Worm (Caenorhabditis elegans) whole organism, young adult: ENCODE results near the gene ZK686.3.

Source experiments
- B0336.3 ChIP-seq: fragments of 200-800 bp; sonication (Bioruptor generic); IDR thresholded peaks from 2 replicates; pipeline ENCODE4 v1.3.6; 2022; ENCODE audit warnings: missing genetic modification characterization, missing compliant biosample characterization
- C17E4.6 ChIP-seq: fragments of 200-800 bp; sonication (Bioruptor generic); IDR thresholded peaks from 2 replicates; pipeline ENCODE4 v1.3.6; 2022; ENCODE audit warnings: missing genetic modification reagents, missing genetic modification characterization, missing compliant biosample characterization
- F10E7.11 ChIP-seq: sonication (generic microtip); optimal IDR thresholded peaks from 2 replicates; lab custom pipeline; 2017; ENCODE audit warnings: mild to moderate bottlenecking, missing genetic modification characterization, moderate library complexity, missing compliant biosample characterization
- K11D2.4 ChIP-seq: fragments of 200-800 bp; sonication (Bioruptor generic); IDR thresholded peaks from 2 replicates; pipeline ENCODE4 v1.3.6; 2022; ENCODE audit warnings: missing genetic modification reagents, missing genetic modification characterization, missing compliant biosample characterization
- K12H6.12 ChIP-seq: fragments of 200-800 bp; sonication (Bioruptor generic); optimal IDR thresholded peaks from 2 replicates; lab custom pipeline; 2018; ENCODE audit warnings: mild to moderate bottlenecking, missing genetic modification characterization, missing compliant biosample characterization
- Y79H2A.3 ChIP-seq: fragments of 200-800 bp; sonication (Bioruptor generic); conservative IDR thresholded peaks from 2 replicates; pipeline ENCODE4 v1.3.6; 2022; ENCODE audit warnings: missing genetic modification reagents, missing genetic modification characterization, missing compliant biosample characterization
- ZK185.1 ChIP-seq: sonication (generic microtip); optimal IDR thresholded peaks from 2 replicates; lab custom pipeline; 2016; ENCODE audit warnings: mild to moderate bottlenecking, missing genetic modification characterization, missing compliant biosample characterization; ENCODE audit not compliant: poor library complexity, severe bottlenecking
- atf-7 ChIP-seq: sonication (generic microtip); optimal IDR thresholded peaks from 2 replicates; lab custom pipeline; 2017; ENCODE audit warnings: mild to moderate bottlenecking, missing genetic modification characterization, missing compliant biosample characterization
- athp-1 ChIP-seq: sonication (generic microtip); optimal IDR thresholded peaks from 2 replicates; lab custom pipeline; 2017; ENCODE audit warnings: mild to moderate bottlenecking, missing genetic modification characterization, missing compliant biosample characterization
- attf-3 ChIP-seq: fragments of 200-800 bp; sonication (Bioruptor generic); conservative IDR thresholded peaks from 2 replicates; pipeline ENCODE4 v1.3.6; 2022; ENCODE audit warnings: missing genetic modification reagents, missing genetic modification characterization, missing compliant biosample characterization
- bed-2 ChIP-seq: fragments of 200-800 bp; sonication (Bioruptor generic); IDR thresholded peaks from 2 replicates; pipeline ENCODE4 v1.3.6; 2022; ENCODE audit warnings: missing genetic modification reagents, missing genetic modification characterization, missing compliant biosample characterization
- ccch-3 ChIP-seq: fragments of 200-800 bp; sonication (Bioruptor generic); optimal IDR thresholded peaks from 2 replicates; lab custom pipeline; 2018; ENCODE audit warnings: mild to moderate bottlenecking, missing genetic modification characterization, missing compliant biosample characterization
- cebp-1 ChIP-seq, 2 experiments: fragments of 200-800 bp in 1 of 2; sonication (Bioruptor generic) in 1 of 2; sonication (generic microtip) in 1 of 2; IDR thresholded peaks in 1 of 2; optimal IDR thresholded peaks in 1 of 2; 2 replicates each; pipeline versions ENCODE4 v1.3.6 to Lab custom; 2017 to 2022; ENCODE audit warnings: missing compliant biosample characterization in 2 of 2, missing genetic modification characterization in 2 of 2, mild to moderate bottlenecking in 1 of 2, missing genetic modification reagents in 1 of 2, moderate library complexity in 1 of 2
- ceh-27 ChIP-seq: fragments of 200-800 bp; sonication (Bioruptor generic); optimal IDR thresholded peaks from 2 replicates; lab custom pipeline; 2018; ENCODE audit warnings: mild to moderate bottlenecking, missing genetic modification characterization, moderate library complexity, missing compliant biosample characterization
- ceh-58 ChIP-seq: fragments of 200-800 bp; sonication (Bioruptor generic); IDR thresholded peaks from 2 replicates; pipeline ENCODE4 v1.3.6; 2022; ENCODE audit warnings: missing genetic modification characterization, missing compliant biosample characterization
- chd-7 ChIP-seq: sonication (generic microtip); optimal IDR thresholded peaks from 2 replicates; lab custom pipeline; 2016; ENCODE audit warnings: mild to moderate bottlenecking, missing genetic modification characterization, moderate library complexity, missing compliant biosample characterization
- die-1 ChIP-seq: sonication (generic microtip); optimal IDR thresholded peaks from 2 replicates; lab custom pipeline; 2016; ENCODE audit warnings: missing genotype, mild to moderate bottlenecking, missing genetic modification characterization, missing compliant biosample characterization
- dpff-1 ChIP-seq: sonication (generic microtip); optimal IDR thresholded peaks from 2 replicates; lab custom pipeline; 2017; ENCODE audit warnings: mild to moderate bottlenecking, missing genetic modification characterization, missing compliant biosample characterization
- efl-1 ChIP-seq: fragments of 150-350 bp; optimal IDR thresholded peaks from 2 replicates; lab custom pipeline; 2014; ENCODE audit warnings: missing biosample characterization, missing genetic modification reagents, missing genetic modification characterization
- egl-18 ChIP-seq: fragments of 200-800 bp; sonication (Bioruptor generic); IDR thresholded peaks from 2 replicates; pipeline ENCODE4 v1.3.6; 2022; ENCODE audit warnings: missing genetic modification reagents, missing genetic modification characterization, missing compliant biosample characterization
- egl-44 ChIP-seq: fragments of 200-800 bp; sonication (Bioruptor generic); IDR thresholded peaks from 2 replicates; pipeline ENCODE4 v1.3.6; 2022; ENCODE audit warnings: missing genetic modification reagents, missing genetic modification characterization, missing compliant biosample characterization
- ets-4 ChIP-seq: fragments of 200-800 bp; sonication (Bioruptor generic); optimal IDR thresholded peaks from 2 replicates; lab custom pipeline; 2018; ENCODE audit warnings: mild to moderate bottlenecking, missing genetic modification characterization, missing compliant biosample characterization
- him-1 ChIP-seq: sonication (generic microtip); optimal IDR thresholded peaks from 2 replicates; lab custom pipeline; 2016; ENCODE audit warnings: missing genotype, missing genetic modification reagents, missing genetic modification characterization, missing compliant biosample characterization
- hrde-1 ChIP-seq: sonication (generic microtip); optimal IDR thresholded peaks from 2 replicates; lab custom pipeline; 2016; ENCODE audit warnings: missing genetic modification characterization, mild to moderate bottlenecking, missing compliant biosample characterization, moderate library complexity, missing genotype, missing genetic modification reagents, borderline replicate concordance
- hsf-1 ChIP-seq: fragments of 200-800 bp; sonication (Bioruptor generic); IDR thresholded peaks from 2 replicates; pipeline ENCODE4 v1.3.6; 2022; ENCODE audit warnings: missing genetic modification reagents, missing genetic modification characterization, missing compliant biosample characterization
- let-526 ChIP-seq: fragments of 200-800 bp; sonication (Bioruptor generic); IDR thresholded peaks from 2 replicates; pipeline ENCODE4 v1.3.6; 2022; ENCODE audit warnings: missing genetic modification reagents, missing genetic modification characterization, missing compliant biosample characterization
- lin-26 ChIP-seq: fragments of 200-800 bp; sonication (Bioruptor generic); IDR thresholded peaks from 2 replicates; pipeline ENCODE4 v1.3.6; 2022; ENCODE audit warnings: missing genetic modification reagents, missing genetic modification characterization, missing compliant biosample characterization
- lin-35 ChIP-seq, 3 experiments: fragments of 150-350 bp in 2 of 3; sonication (generic microtip) in 1 of 3; optimal IDR thresholded peaks; 2 replicates each; lab custom pipeline; 2014 to 2018; ENCODE audit warnings: missing biosample characterization in 3 of 3, missing genetic modification characterization in 3 of 3, missing genetic modification reagents in 3 of 3
- lin-54 ChIP-seq: fragments of 200-800 bp; sonication (Bioruptor generic); optimal IDR thresholded peaks from 2 replicates; lab custom pipeline; 2018; ENCODE audit warnings: mild to moderate bottlenecking, missing genetic modification characterization, missing compliant biosample characterization
- lsl-1 ChIP-seq: fragments of 200-800 bp; sonication (Bioruptor generic); optimal IDR thresholded peaks from 2 replicates; lab custom pipeline; 2018; ENCODE audit warnings: mild to moderate bottlenecking, missing genetic modification characterization, moderate library complexity, missing compliant biosample characterization
- lsy-27 ChIP-seq: sonication (generic microtip); optimal IDR thresholded peaks from 2 replicates; lab custom pipeline; 2017; ENCODE audit warnings: missing genetic modification characterization, mild to moderate bottlenecking, missing compliant biosample characterization, antibody characterized with exemption, missing genotype, borderline replicate concordance; ENCODE audit not compliant: insufficient read depth
- madf-3 ChIP-seq: fragments of 200-800 bp; sonication (Bioruptor generic); IDR thresholded peaks from 2 replicates; pipeline ENCODE4 v1.3.6; 2022; ENCODE audit warnings: missing genetic modification reagents, missing genetic modification characterization, missing compliant biosample characterization
- mel-28 ChIP-seq: sonication (generic microtip); optimal IDR thresholded peaks from 2 replicates; lab custom pipeline; 2016; ENCODE audit warnings: borderline replicate concordance, mild to moderate bottlenecking, missing genetic modification characterization, missing compliant biosample characterization
- mes-4 ChIP-seq: sonication (generic microtip); optimal IDR thresholded peaks from 2 replicates; lab custom pipeline; 2016; ENCODE audit warnings: missing genotype, missing genetic modification characterization, missing compliant biosample characterization
- mxl-1 ChIP-seq: sonication (generic microtip); optimal IDR thresholded peaks from 2 replicates; lab custom pipeline; 2016; ENCODE audit warnings: missing genetic modification characterization, missing compliant biosample characterization
- nfyb-1 ChIP-seq: fragments of 200-800 bp; sonication (Bioruptor generic); IDR thresholded peaks from 2 replicates; pipeline ENCODE4 v1.3.6; 2022; ENCODE audit warnings: missing genetic modification reagents, missing genetic modification characterization, missing compliant biosample characterization
- pbrm-1 ChIP-seq: fragments of 200-800 bp; sonication (Bioruptor generic); IDR thresholded peaks from 2 replicates; pipeline ENCODE4 v1.3.6; 2022; ENCODE audit warnings: missing genetic modification reagents, missing genetic modification characterization, missing compliant biosample characterization
- repo-1 ChIP-seq: sonication (generic microtip); optimal IDR thresholded peaks from 2 replicates; lab custom pipeline; 2017; ENCODE audit warnings: mild to moderate bottlenecking, missing genetic modification characterization, missing compliant biosample characterization
- rpc-1 ChIP-seq, 2 experiments: fragments of 150-350 bp in 1 of 2; sonication (generic microtip) in 1 of 2; optimal IDR thresholded peaks; 2 replicates each; lab custom pipeline; 2014 to 2018; ENCODE audit warnings: missing biosample characterization in 1 of 2, missing genetic modification characterization in 1 of 2, missing genetic modification reagents in 1 of 2, missing genotype in 1 of 2
- sea-2 ChIP-seq: fragments of 200-800 bp; sonication (Bioruptor generic); IDR thresholded peaks from 2 replicates; pipeline ENCODE4 v1.3.6; 2022; ENCODE audit warnings: missing genetic modification characterization, missing compliant biosample characterization
- snpc-1.3 ChIP-seq: sonication (generic microtip); optimal IDR thresholded peaks from 2 replicates; lab custom pipeline; 2017; ENCODE audit warnings: missing genetic modification characterization, mild to moderate bottlenecking, missing compliant biosample characterization, antibody characterized with exemption, moderate library complexity, missing genotype, missing genetic modification reagents; ENCODE audit not compliant: insufficient read depth
- somi-1 ChIP-seq: fragments of 200-800 bp; sonication (Bioruptor generic); optimal IDR thresholded peaks from 2 replicates; lab custom pipeline; 2018; ENCODE audit warnings: mild to moderate bottlenecking, missing genetic modification characterization, missing compliant biosample characterization
- sptf-2 ChIP-seq: fragments of 200-800 bp; sonication (Bioruptor generic); optimal IDR thresholded peaks from 2 replicates; lab custom pipeline; 2018; ENCODE audit warnings: mild to moderate bottlenecking, missing genetic modification characterization, missing compliant biosample characterization
- unc-130 ChIP-seq: sonication (generic microtip); optimal IDR thresholded peaks from 2 replicates; lab custom pipeline; 2016; ENCODE audit warnings: missing genetic modification reagents, missing genetic modification characterization, missing compliant biosample characterization
- unc-62 ChIP-seq: fragments of 150-350 bp; optimal IDR thresholded peaks from 2 replicates; lab custom pipeline; 2014; ENCODE audit warnings: missing biosample characterization, missing genetic modification reagents, missing genetic modification characterization
- zfh-2 ChIP-seq: fragments of 200-800 bp; sonication (Bioruptor generic); conservative IDR thresholded peaks from 2 replicates; pipeline ENCODE4 v1.3.6; 2022; ENCODE audit warnings: missing genetic modification reagents, missing genetic modification characterization, missing compliant biosample characterization
- zim-3 ChIP-seq: sonication (generic microtip); optimal IDR thresholded peaks from 2 replicates; lab custom pipeline; 2017; ENCODE audit warnings: mild to moderate bottlenecking, missing genetic modification characterization, moderate library complexity, missing compliant biosample characterization

Gene ZK686.3

DNA sequence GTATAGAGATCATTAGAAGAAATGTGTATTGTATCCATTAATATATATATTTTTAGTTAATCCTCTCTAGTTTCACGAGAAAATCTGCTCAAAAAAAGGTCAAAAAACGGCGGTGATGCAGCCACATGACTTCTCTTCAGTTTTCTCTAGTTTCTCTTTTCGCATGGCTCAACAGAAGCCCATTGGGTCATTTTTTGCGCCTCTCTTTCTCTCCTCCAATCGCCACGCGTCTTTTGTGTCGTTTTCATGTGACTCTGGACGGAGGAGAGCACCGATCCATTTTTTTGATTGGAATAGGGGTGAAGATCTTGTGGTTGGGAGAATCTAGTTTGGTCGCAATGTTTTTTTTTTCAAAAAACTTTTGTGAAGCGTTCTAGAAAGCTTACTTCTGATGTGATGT lies 48.0 kb downstream of the ZK686.3 start (continued):
- TF ChIP-seq zfh-2 (GFP tag; lab: Robert Waterston, UW) = peak; percentile 72; the same call in 1 of the 2 replicates
- peak; percentile 6 for TF ChIP-seq lin-54
- no peak for TF ChIP-seq C17E4.6 (GFP tag; lab: Robert Waterston, UW)
- no peak for TF ChIP-seq egl-44 (GFP tag; lab: Robert Waterston, UW)
- no peak for TF ChIP-seq unc-62 (GFP tag; lab: Kevin White, UChicago)
- no peak for TF ChIP-seq sea-2
- TF ChIP-seq cebp-1 (GFP tag; IDR thresholded peaks at IDR 0.05; lab: Robert Waterston, UW) = 0 out of 2 replicates have a peak, but pooled peaks have one; percentile 28
- TF ChIP-seq cebp-1 (tag; optimal IDR thresholded peaks at IDR 0.05; lab: Kevin White, UChicago) = peak; percentile 65
- TF ChIP-seq him-1 (tag; lab: Kevin White, UChicago) = no peak
- no peak for TF ChIP-seq Y79H2A.3 (GFP tag; lab: Robert Waterston, UW)
- peak; percentile 41; the same call in 1 of the 2 replicates for TF ChIP-seq let-526 (GFP tag; lab: Robert Waterston, UW)
- no peak for TF ChIP-seq madf-3
- TF ChIP-seq ZK185.1 (tag; lab: Kevin White, UChicago) = no peak
- TF ChIP-seq chd-7 (tag; lab: Kevin White, UChicago) = peak; percentile 21
- TF ChIP-seq ccch-3 (GFP tag; lab: Kevin White, UChicago) = no peak
- peak; percentile 63 for TF ChIP-seq somi-1
- peak; percentile 87 for TF ChIP-seq nfyb-1 (GFP tag; lab: Robert Waterston, UW)
- no peak for TF ChIP-seq atf-7 (tag; lab: Kevin White, UChicago)
- TF ChIP-seq snpc-1.3 = no peak
- TF ChIP-seq pbrm-1 (GFP tag; lab: Robert Waterston, UW) = peak; percentile 44; the same call in 1 of the 2 replicates
- no peak for TF ChIP-seq rpc-1 (optimal IDR thresholded peaks at IDR 0.05; lab: Kevin White, UChicago)
- TF ChIP-seq rpc-1 (tag; optimal IDR thresholded peaks at IDR 0.05; lab: Kevin White, UChicago) = no peak
- no peak for TF ChIP-seq lsy-27 (tag; lab: Kevin White, UChicago)
- no peak for TF ChIP-seq attf-3 (GFP tag; lab: Robert Waterston, UW)
- TF ChIP-seq lsl-1 (GFP tag; lab: Kevin White, UChicago) = no peak
- peak; percentile 35 for TF ChIP-seq repo-1 (tag; lab: Kevin White, UChicago)
- TF ChIP-seq efl-1 (GFP tag; lab: Kevin White, UChicago) = no peak
- no peak for TF ChIP-seq unc-130
- no peak for TF ChIP-seq ceh-27 (GFP tag; lab: Kevin White, UChicago)
- no peak for TF ChIP-seq ceh-58 (GFP tag; lab: Robert Waterston, UW)
- no peak for TF ChIP-seq zim-3 (tag; lab: Kevin White, UChicago)
- TF ChIP-seq lin-26 (GFP tag; lab: Robert Waterston, UW) = peak; percentile 53; the same call in 1 of the 2 replicates
- TF ChIP-seq athp-1 (tag; lab: Kevin White, UChicago) = no peak
- peak; percentile 50 for TF ChIP-seq K12H6.12
- no peak for TF ChIP-seq hrde-1 (tag; lab: Kevin White, UChicago)
- TF ChIP-seq sptf-2 (GFP tag; lab: Kevin White, UChicago) = no peak
- no peak for TF ChIP-seq mes-4 (tag; lab: Kevin White, UChicago)
- no peak for TF ChIP-seq lin-35 (GFP tag; optimal IDR thresholded peaks at IDR 0.05; lab: Kevin White, UChicago)
- no peak for TF ChIP-seq die-1 (tag; lab: Kevin White, UChicago)
- TF ChIP-seq B0336.3 (GFP tag; lab: Robert Waterston, UW) = no peak
- TF ChIP-seq mel-28 (tag; lab: Kevin White, UChicago) = no peak
- no peak for TF ChIP-seq mxl-1
- no peak for TF ChIP-seq hsf-1 (GFP tag; lab: Robert Waterston, UW)
- TF ChIP-seq dpff-1 (tag; lab: Kevin White, UChicago) = no peak
- TF ChIP-seq egl-18 (GFP tag; lab: Robert Waterston, UW) = no peak
- no peak for TF ChIP-seq bed-2 (GFP tag; lab: Robert Waterston, UW)
- no peak for TF ChIP-seq ets-4 (GFP tag; lab: Kevin White, UChicago)
- 0 out of 2 replicates have a peak, but pooled peaks have one; percentile 55 for TF ChIP-seq K11D2.4 (GFP tag; lab: Robert Waterston, UW)
- TF ChIP-seq F10E7.11 (tag; lab: Kevin White, UChicago) = no peak
